Fruit fly (Drosophila melanogaster) whole organism, embryonic: ENCODE data around the gene Vps29.

Experiments
- CG10462 ChIP-seq: fragments of 200-800 bp; sonication (Bioruptor generic); optimal IDR thresholded peaks from 2 replicates; lab custom pipeline; 2016; ENCODE audit warnings: missing biosample characterization, missing genetic modification characterization
- CG11398 ChIP-seq: fragments of 200-800 bp; sonication (Bioruptor generic); optimal IDR thresholded peaks from 2 replicates; lab custom pipeline; 2016; ENCODE audit warnings: missing biosample characterization, missing genetic modification characterization
- CG12071 ChIP-seq: fragments of 200-800 bp; sonication (Bioruptor generic); optimal IDR thresholded peaks from 3 replicates; lab custom pipeline; 2018; ENCODE audit warnings: missing biosample characterization, mild to moderate bottlenecking, missing genetic modification characterization
- CG1233 ChIP-seq: fragments of 200-800 bp; sonication (Bioruptor generic); optimal IDR thresholded peaks from 4 replicates; lab custom pipeline; 2018; ENCODE audit warnings: missing biosample characterization, mild to moderate bottlenecking, missing genetic modification characterization
- CG14050 ChIP-seq: fragments of 200-800 bp; sonication (Bioruptor generic); IDR thresholded peaks from 3 replicates; pipeline ENCODE4 v1.3.6; 2022; ENCODE audit warnings: missing biosample characterization, missing genetic modification characterization
- CG15269 ChIP-seq: fragments of 200-800 bp; sonication (Bioruptor generic); optimal IDR thresholded peaks from 2 replicates; lab custom pipeline; 2018; ENCODE audit warnings: missing biosample characterization, mild to moderate bottlenecking, missing genetic modification characterization, moderate library complexity
- CG16815 ChIP-seq: fragments of 200-800 bp; sonication (Bioruptor generic); optimal IDR thresholded peaks from 3 replicates; lab custom pipeline; 2017; ENCODE audit warnings: missing biosample characterization, mild to moderate bottlenecking, missing genetic modification characterization
- CG17359 ChIP-seq: fragments of 200-800 bp; sonication (Bioruptor generic); optimal IDR thresholded peaks from 3 replicates; lab custom pipeline; 2018; ENCODE audit warnings: missing biosample characterization, mild to moderate bottlenecking, missing genetic modification characterization, moderate library complexity
- CG1832 ChIP-seq: fragments of 200-800 bp; sonication (Bioruptor generic); optimal IDR thresholded peaks from 2 replicates; lab custom pipeline; 2017; ENCODE audit warnings: missing biosample characterization, mild to moderate bottlenecking, missing genetic modification characterization, inconsistent platforms
- CG2129 ChIP-seq: fragments of 200-800 bp; sonication (Bioruptor generic); IDR thresholded peaks from 2 replicates; pipeline ENCODE4 v1.3.6; 2022; ENCODE audit warnings: missing biosample characterization, missing genetic modification characterization; ENCODE audit not compliant: partially characterized antibody
- CG2202 ChIP-seq: fragments of 200-800 bp; sonication (Bioruptor generic); optimal IDR thresholded peaks from 2 replicates; lab custom pipeline; 2018; ENCODE audit warnings: missing biosample characterization, mild to moderate bottlenecking, missing genetic modification characterization
- CG31224 ChIP-seq: fragments of 200-800 bp; sonication (Bioruptor generic); IDR thresholded peaks from 2 replicates; pipeline ENCODE4 v1.3.6; 2022; ENCODE audit warnings: missing biosample characterization, missing genetic modification characterization
- CG31441 ChIP-seq: fragments of 200-800 bp; sonication (Bioruptor generic); IDR thresholded peaks from 2 replicates; pipeline ENCODE4 v1.3.6; 2022; ENCODE audit warnings: missing biosample characterization, missing genetic modification characterization
- CG32772 ChIP-seq: fragments of 200-800 bp; sonication (Bioruptor generic); IDR thresholded peaks from 2 replicates; pipeline ENCODE4 v1.3.6; 2022; ENCODE audit warnings: missing biosample characterization, missing genetic modification characterization
- CG33557 ChIP-seq: fragments of 200-800 bp; sonication (Bioruptor generic); optimal IDR thresholded peaks from 2 replicates; lab custom pipeline; 2019; ENCODE audit warnings: missing biosample characterization, mild to moderate bottlenecking, missing genetic modification characterization, moderate library complexity
- CG43689 ChIP-seq: fragments of 200-800 bp; sonication (Bioruptor generic); IDR thresholded peaks from 2 replicates; pipeline ENCODE4 v1.3.6; 2022; ENCODE audit warnings: missing biosample characterization, missing genetic modification characterization
- CG4617 ChIP-seq: fragments of 200-800 bp; sonication (Bioruptor generic); optimal IDR thresholded peaks from 3 replicates; lab custom pipeline; 2016; ENCODE audit warnings: missing biosample characterization, missing genetic modification characterization, borderline replicate concordance
- CG7372 ChIP-seq: fragments of 200-800 bp; sonication (Bioruptor generic); IDR thresholded peaks from 2 replicates; pipeline ENCODE4 v1.3.6; 2022; ENCODE audit warnings: missing biosample characterization, missing genetic modification characterization
- CG7556 ChIP-seq: fragments of 200-800 bp; sonication (Bioruptor generic); optimal IDR thresholded peaks from 2 replicates; lab custom pipeline; 2017; ENCODE audit warnings: missing biosample characterization, mild to moderate bottlenecking, missing genetic modification characterization
- CG7963 ChIP-seq: fragments of 200-800 bp; sonication (Bioruptor generic); IDR thresholded peaks from 3 replicates; pipeline ENCODE4 v1.3.6; 2022; ENCODE audit warnings: missing biosample characterization, missing genetic modification characterization; ENCODE audit not compliant: partially characterized antibody
- CHES-1-like ChIP-seq: fragments of 200-800 bp; sonication (Bioruptor generic); optimal IDR thresholded peaks from 2 replicates; lab custom pipeline; 2016; ENCODE audit warnings: missing biosample characterization, missing genetic modification characterization
- Dll ChIP-seq: fragments of 200-800 bp; sonication (Bioruptor generic); IDR thresholded peaks from 4 replicates; pipeline ENCODE4 v1.3.6; 2022; ENCODE audit warnings: missing biosample characterization, missing genetic modification characterization; ENCODE audit not compliant: partially characterized antibody
- Gsc ChIP-seq: fragments of 200-800 bp; sonication (Bioruptor generic); IDR thresholded peaks from 2 replicates; pipeline ENCODE4 v1.3.6; 2022; ENCODE audit warnings: missing biosample characterization, missing genetic modification characterization
- Hey ChIP-seq: fragments of 200-800 bp; sonication (Bioruptor generic); optimal IDR thresholded peaks from 3 replicates; lab custom pipeline; 2018; ENCODE audit warnings: missing biosample characterization, mild to moderate bottlenecking, missing genetic modification characterization
- MBD-R2 ChIP-seq: fragments of 200-800 bp; sonication (Bioruptor generic); IDR thresholded peaks from 2 replicates; pipeline ENCODE4 v1.3.6; 2022; ENCODE audit warnings: missing biosample characterization, missing genetic modification characterization
- NC2α ChIP-seq: fragments of 200-800 bp; sonication (Bioruptor generic); optimal IDR thresholded peaks from 2 replicates; lab custom pipeline; 2016; ENCODE audit warnings: missing biosample characterization, missing genetic modification characterization
- Poxn ChIP-seq: fragments of 200-800 bp; sonication (Bioruptor generic); IDR thresholded peaks from 2 replicates; pipeline ENCODE4 v1.3.6; 2022; ENCODE audit warnings: missing biosample characterization, missing genetic modification characterization
- Ravus ChIP-seq: fragments of 200-800 bp; sonication (Bioruptor generic); IDR thresholded peaks from 2 replicates; pipeline ENCODE4 v1.3.6; 2022; ENCODE audit warnings: missing biosample characterization, missing genetic modification characterization
- Trl ChIP-seq, 3 experiments: fragments of >200 bp in 2 of 3; fragments of 200-800 bp in 1 of 3; sonication (Bioruptor generic) in 1 of 3; optimal IDR thresholded peaks; 2 replicates in 1 of 3; 3 replicates in 2 of 3; lab custom pipeline; 2016 to 2017; ENCODE audit warnings: missing biosample characterization in 1 of 3, missing genetic modification characterization in 1 of 3
- Vsx1 ChIP-seq: fragments of 200-800 bp; sonication (Bioruptor generic); optimal IDR thresholded peaks from 2 replicates; lab custom pipeline; 2017; ENCODE audit warnings: missing biosample characterization, mild to moderate bottlenecking, missing genetic modification characterization, missing genetic modification reagents
- bowl ChIP-seq: fragments of 200-800 bp; sonication (Bioruptor generic); IDR thresholded peaks from 2 replicates; pipeline ENCODE4 v1.3.6; 2022; ENCODE audit warnings: missing biosample characterization, missing genetic modification characterization
- chif ChIP-seq, 2 experiments: fragments of 200-800 bp; sonication (Bioruptor generic); optimal IDR thresholded peaks; 3 replicates each; lab custom pipeline; 2016; ENCODE audit warnings: missing biosample characterization in 2 of 2, missing genetic modification characterization in 2 of 2
- crc ChIP-seq: fragments of 200-800 bp; sonication (Bioruptor generic); optimal IDR thresholded peaks from 2 replicates; lab custom pipeline; 2016; ENCODE audit warnings: missing biosample characterization, missing genetic modification characterization
- croc ChIP-seq: fragments of 200-800 bp; sonication (Bioruptor generic); conservative IDR thresholded peaks from 3 replicates; pipeline ENCODE4 v1.3.6; 2022; ENCODE audit warnings: missing biosample characterization, missing genetic modification characterization
- gem ChIP-seq: fragments of 200-800 bp; sonication (Bioruptor generic); optimal IDR thresholded peaks from 2 replicates; lab custom pipeline; 2019; ENCODE audit warnings: missing biosample characterization, mild to moderate bottlenecking, missing genetic modification characterization, moderate library complexity
- gt ChIP-seq: fragments of 200-800 bp; sonication (Bioruptor generic); IDR thresholded peaks from 2 replicates; pipeline ENCODE4 v1.3.6; 2022; ENCODE audit warnings: missing biosample characterization, missing genetic modification characterization
- luna ChIP-seq: fragments of 200-800 bp; sonication (Bioruptor generic); optimal IDR thresholded peaks from 2 replicates; lab custom pipeline; 2016; ENCODE audit warnings: missing biosample characterization, missing genetic modification characterization
- mirr ChIP-seq: fragments of 200-800 bp; sonication (Bioruptor generic); optimal IDR thresholded peaks from 3 replicates; lab custom pipeline; 2018; ENCODE audit warnings: missing biosample characterization, mild to moderate bottlenecking, missing genetic modification characterization
- nmo ChIP-seq: fragments of 200-800 bp; sonication (Bioruptor generic); optimal IDR thresholded peaks from 2 replicates; lab custom pipeline; 2018; ENCODE audit warnings: missing biosample characterization, mild to moderate bottlenecking, missing genetic modification characterization, moderate library complexity
- oc ChIP-seq: fragments of 200-800 bp; sonication (Bioruptor generic); optimal IDR thresholded peaks from 2 replicates; lab custom pipeline; 2018; ENCODE audit warnings: missing biosample characterization, mild to moderate bottlenecking, missing genetic modification characterization, moderate library complexity
- phol ChIP-seq: fragments of 200-800 bp; sonication (Bioruptor generic); optimal IDR thresholded peaks from 3 replicates; lab custom pipeline; 2018; ENCODE audit warnings: missing biosample characterization, mild to moderate bottlenecking, missing genetic modification characterization, moderate library complexity
- pros ChIP-seq: fragments of 200-800 bp; sonication (Bioruptor generic); optimal IDR thresholded peaks from 3 replicates; lab custom pipeline; 2019; ENCODE audit warnings: missing biosample characterization, mild to moderate bottlenecking, missing genetic modification characterization, moderate library complexity
- rib ChIP-seq: fragments of 200-800 bp; sonication (Bioruptor generic); IDR thresholded peaks from 2 replicates; pipeline ENCODE4 v1.3.6; 2022; ENCODE audit warnings: missing biosample characterization, missing genetic modification characterization
- sens-2 ChIP-seq: fragments of 200-800 bp; sonication (Bioruptor generic); IDR thresholded peaks from 2 replicates; pipeline ENCODE4 v1.3.6; 2022; ENCODE audit warnings: missing biosample characterization, missing genetic modification characterization
- stwl ChIP-seq: fragments of 200-800 bp; sonication (Bioruptor generic); optimal IDR thresholded peaks from 3 replicates; lab custom pipeline; 2018; ENCODE audit warnings: missing biosample characterization, mild to moderate bottlenecking, missing genetic modification characterization, moderate library complexity
- sug ChIP-seq: fragments of 200-800 bp; optimal IDR thresholded peaks from 2 replicates; lab custom pipeline; 2019; ENCODE audit warnings: missing biosample characterization, mild to moderate bottlenecking, missing genetic modification characterization, moderate library complexity
- tio ChIP-seq: fragments of 200-800 bp; sonication (Bioruptor generic); optimal IDR thresholded peaks from 2 replicates; lab custom pipeline; 2017; ENCODE audit warnings: missing biosample characterization, missing genetic modification characterization, inconsistent platforms
- zen2 ChIP-seq: fragments of 200-800 bp; sonication (Bioruptor generic); IDR thresholded peaks from 3 replicates; pipeline ENCODE4 v1.3.6; 2022; ENCODE audit warnings: missing biosample characterization, missing genetic modification characterization; ENCODE audit not compliant: partially characterized antibody
- zf30C ChIP-seq: fragments of 200-800 bp; sonication (Bioruptor generic); optimal IDR thresholded peaks from 3 replicates; lab custom pipeline; 2018; ENCODE audit warnings: missing biosample characterization, mild to moderate bottlenecking, missing genetic modification characterization

The Vps29 gene

DNA sequence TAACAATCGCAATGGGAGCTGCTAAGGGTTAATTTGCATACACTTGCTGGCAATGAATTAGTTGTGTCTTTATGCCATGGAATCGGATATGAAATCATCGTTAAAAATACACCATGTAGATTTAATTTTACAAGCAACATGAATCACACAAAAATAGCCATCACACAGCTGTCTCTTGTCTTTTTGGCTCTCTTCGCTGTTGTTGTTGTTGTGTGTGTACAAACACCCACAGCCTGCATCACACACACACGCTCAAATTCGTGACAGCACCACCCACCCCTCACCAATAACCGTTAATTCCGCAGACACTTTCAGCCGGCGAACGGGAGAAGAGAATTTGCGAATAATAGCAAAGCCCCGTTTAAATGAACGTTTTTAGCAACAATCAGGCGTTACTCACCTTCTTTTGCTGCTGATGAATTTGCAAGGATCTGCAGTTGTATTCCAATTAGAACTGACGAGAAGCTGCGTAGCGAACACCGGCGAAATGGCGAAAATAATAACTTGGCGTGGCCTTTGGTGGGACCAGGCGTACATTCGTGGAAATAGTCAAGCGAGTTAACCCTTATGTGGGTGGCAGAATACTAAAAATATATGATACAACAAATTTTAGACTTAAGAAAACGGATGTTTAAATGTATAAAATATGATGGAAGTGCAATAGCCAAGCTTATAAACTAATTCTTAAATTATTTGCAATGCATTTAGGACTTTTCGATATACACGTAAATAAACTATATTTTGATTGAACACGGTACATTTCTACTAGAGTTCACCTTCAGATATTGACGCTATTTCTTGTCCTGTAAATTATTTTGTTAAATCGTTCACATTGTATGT, 7.3 kb downstream of the Vps29 start, which contains the start of gene capt (continued):
- TF ChIP-seq sens-2 (GFP tag; lab: Robert Waterston, UW) (no peak), CG4617 (no peak), CG15269 (tag; lab: Kevin White, UChicago) (no peak), CG16815 (GFP tag; lab: Kevin White, UChicago) (no peak), CG1832 (GFP tag; lab: Kevin White, UChicago) (no peak), phol (tag; lab: Kevin White, UChicago) (peak; percentile 23), Vsx1 (GFP tag; lab: Kevin White, UChicago) (no peak), CG7963 (GFP tag; lab: Robert Waterston, UW) (no peak), rib (peak; percentile 88), CG32772 (GFP tag; lab: Robert Waterston, UW) (peak; percentile 26; the same call in 1 of the 2 replicates), CG11398 (GFP tag; lab: Kevin White, UChicago) (no peak), Gsc (GFP tag; lab: Robert Waterston, UW) (no peak), CG7372 (GFP tag; lab: Robert Waterston, UW) (peak; percentile 39; the same call in 1 of the 2 replicates), CG1233 (GFP tag; lab: Kevin White, UChicago) (no peak), crc (GFP tag; lab: Kevin White, UChicago) (no peak), CG10462 (GFP tag; lab: Kevin White, UChicago) (no peak), zen2 (GFP tag; lab: Robert Waterston, UW) (no peak), CG14050 (GFP tag; lab: Robert Waterston, UW) (no peak), gem (tag; lab: Kevin White, UChicago) (no peak), NC2α (GFP tag; lab: Kevin White, UChicago) (no peak), mirr (GFP tag; lab: Kevin White, UChicago) (no peak), Ravus (GFP tag; lab: Robert Waterston, UW) (no peak), zf30C (GFP tag; lab: Kevin White, UChicago) (no peak), CG12071 (GFP tag; lab: Kevin White, UChicago) (no peak), CG7556 (GFP tag; lab: Kevin White, UChicago) (no peak), bowl (GFP tag; lab: Robert Waterston, UW) (no peak), gt (GFP tag; lab: Robert Waterston, UW) (no peak), luna (GFP tag; lab: Kevin White, UChicago) (no peak), CHES-1-like (GFP tag; lab: Kevin White, UChicago) (no peak), Poxn (GFP tag; lab: Robert Waterston, UW) (no peak), Dll (no peak), croc (GFP tag; lab: Robert Waterston, UW) (no peak), CG2202 (tag; lab: Kevin White, UChicago) (no peak), MBD-R2 (GFP tag; lab: Robert Waterston, UW) (peak; percentile 22; the same call in 1 of the 2 replicates), Trl (optimal IDR thresholded peaks at IDR 0.05; lab: Kevin White, UChicago) (peak in 1 of 2 experiments; percentile 30), Trl (GFP tag; optimal IDR thresholded peaks at IDR 0.05; lab: Kevin White, UChicago) (no peak), CG2129 (GFP tag; lab: Robert Waterston, UW) (no peak), sug (peak; percentile 38), tio (GFP tag; lab: Kevin White, UChicago) (no peak), oc (no peak), CG31441 (GFP tag; lab: Robert Waterston, UW) (peak; percentile 43; the same call in 1 of the 2 replicates), CG17359 (tag; lab: Kevin White, UChicago) (no peak), CG33557 (GFP tag; lab: Kevin White, UChicago) (no peak), stwl (no peak), Hey (no peak), nmo (GFP tag; lab: Kevin White, UChicago) (peak; percentile 40), CG31224 (GFP tag; lab: Robert Waterston, UW) (no peak), pros (GFP tag; lab: Kevin White, UChicago) (no peak), CG43689 (GFP tag; lab: Robert Waterston, UW) (no peak), chif (GFP tag; optimal IDR thresholded peaks at IDR 0.05; lab: Kevin White, UChicago) (peak in 1 of 2 experiments; percentile 38)
